Fruit fly (Drosophila melanogaster) whole organism, embryonic: ENCODE results near the gene Prx5.

Source experiments
- Dll ChIP-seq: fragments of 200-800 bp; sonication (Bioruptor generic); IDR thresholded peaks from 4 replicates; pipeline ENCODE4 v1.3.6; 2022; ENCODE audit warnings: missing biosample characterization, missing genetic modification characterization; ENCODE audit not compliant: partially characterized antibody
- pan ChIP-seq, 4 experiments: fragments of >200 bp in 3 of 4; fragments of 200-800 bp in 1 of 4; sonication (Bioruptor generic) in 1 of 4; optimal IDR thresholded peaks in 3 of 4; IDR thresholded peaks in 1 of 4; 2 replicates each; pipeline versions ENCODE4 v1.3.6 to Lab custom; 2017 to 2022; ENCODE audit warnings: missing biosample characterization in 2 of 4, missing genetic modification characterization in 2 of 4, mixed read lengths in 1 of 4
- prd ChIP-seq, 3 experiments: fragments of >200 bp in 2 of 3; fragments of 200-800 bp in 1 of 3; sonication (Bioruptor generic) in 1 of 3; optimal IDR thresholded peaks in 2 of 3; IDR thresholded peaks in 1 of 3; 2 replicates in 2 of 3; 3 replicates in 1 of 3; pipeline versions ENCODE4 v1.3.6 to Lab custom; 2017 to 2022; ENCODE audit warnings: missing biosample characterization in 1 of 3, missing genetic modification characterization in 1 of 3

- TF ChIP-seq Dll (GFP tag; lab: Robert Waterston, UW), result no peak
- TF ChIP-seq pan (optimal IDR thresholded peaks at IDR 0.05; lab: Kevin White, UChicago), result no peak
- TF ChIP-seq pan (GFP tag; optimal IDR thresholded peaks at IDR 0.05 in 1 of 2, IDR thresholded peaks at IDR 0.05 in 1 of 2), result peak in 1 of 2 experiments; percentile 95
- no peak for TF ChIP-seq prd (optimal IDR thresholded peaks at IDR 0.05; lab: Kevin White, UChicago)
- peak; percentile 99 for TF ChIP-seq prd (GFP tag; IDR thresholded peaks at IDR 0.05; lab: Robert Waterston, UW)
Measured at dm6 chr3R:18125023-18125630, 41.9 kb downstream of the Prx5 start.
